Worm (Caenorhabditis elegans): ENCODE measurements around the gene srw-69.

Gene srw-69

ce11 chrV:7415780-7416428, 12.9 kb downstream of the srw-69 start, which contains the start of gene F18E3.13 (continued):
- no peak for TF ChIP-seq fkh-10 (GFP tag; optimal IDR thresholded peaks at IDR 0.05)
- peak; percentile 88 for TF ChIP-seq nhr-71 (tag; optimal IDR thresholded peaks at IDR 0.05)
- TF ChIP-seq nhr-47 (tag; optimal IDR thresholded peaks at IDR 0.05) = peak; percentile 34
- peak; percentile 43 for TF ChIP-seq C16A3.4 (tag; optimal IDR thresholded peaks at IDR 0.05)
- TF ChIP-seq unc-86 (tag; optimal IDR thresholded peaks at IDR 0.05) = no peak

ce11 chrV:7414909-7415308, 13.9 kb downstream of the srw-69 start, which contains the start of gene F18E3.12:
TSS of gene F18E3.12 (plus strand) at chrV:7414985.
- TF ChIP-seq C16A3.4 (tag; optimal IDR thresholded peaks at IDR 0.05) (no peak), lin-35 (GFP tag; optimal IDR thresholded peaks at IDR 0.05) (peak in 1 of 2 experiments; percentile 12)

DNA sequence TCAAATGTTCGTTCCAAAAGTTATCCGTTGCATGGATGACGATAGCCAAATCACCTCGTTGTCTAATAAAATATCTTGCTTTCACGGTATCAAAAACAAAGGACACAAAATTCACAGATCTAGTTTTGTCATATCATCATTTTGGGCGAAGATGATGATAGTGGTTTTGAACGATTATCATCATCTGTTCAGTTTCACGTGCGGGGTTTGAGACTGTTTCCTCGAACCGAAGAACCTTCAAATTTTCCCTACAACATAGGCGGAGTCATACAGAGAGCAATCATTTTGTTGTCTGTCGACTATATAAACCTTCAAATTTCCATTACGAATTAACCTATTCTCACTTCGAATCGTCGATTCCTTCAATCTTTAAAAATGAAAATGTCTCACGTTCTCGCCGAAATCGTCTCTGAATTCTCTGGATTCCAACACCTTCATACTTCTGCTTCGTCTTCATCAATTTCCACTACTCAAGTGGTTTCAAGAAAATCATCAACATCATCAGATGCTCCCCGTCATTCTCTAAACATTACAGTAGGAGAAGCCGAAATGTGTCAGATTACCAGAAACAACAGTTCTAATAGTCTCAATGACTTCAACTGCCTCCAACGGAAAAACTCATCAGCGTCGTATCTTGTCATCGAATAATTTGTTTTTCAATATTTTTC, 15.5 kb downstream of the srw-69 start, which contains the start of gene F18E3.11:
Gene F18E3.11, plus strand, starts transcription at position 376 of the 668 bp plus-strand sequence.
- TF ChIP-seq zag-1 (tag; optimal IDR thresholded peaks at IDR 0.05) (no peak), swsn-7 (tag; optimal IDR thresholded peaks at IDR 0.05) (no peak), nhr-90 (tag; optimal IDR thresholded peaks at IDR 0.05; ENCODE audit: poor library complexity) (no peak), blmp-1 (tag; optimal IDR thresholded peaks at IDR 0.05) (peak; percentile 67), lin-35 (GFP tag; optimal IDR thresholded peaks at IDR 0.05) (peak in 1 of 2 experiments; percentile 26), nhr-20 (tag; optimal IDR thresholded peaks at IDR 0.05) (peak; percentile 88), zip-4 (GFP tag; optimal IDR thresholded peaks at IDR 0.05) (no peak), nhr-85 (tag) (peak; percentile 90), elt-2 (tag; optimal IDR thresholded peaks at IDR 0.05) (no peak), lin-15B (tag; optimal IDR thresholded peaks at IDR 0.05) (no peak), elt-3 (tag; optimal IDR thresholded peaks at IDR 0.05) (peak in 3 of 6 experiments; percentile 31 to 88 (median 60)), nhr-237 (tag; optimal IDR thresholded peaks at IDR 0.05) (no peak), grh-1 (GFP tag; IDR thresholded peaks at IDR 0.05) (0 out of 2 replicates have a peak, but pooled peaks have one; percentile 26), skn-1 (tag; optimal IDR thresholded peaks at IDR 0.05) (peak; percentile 87), jun-1 (tag; optimal IDR thresholded peaks at IDR 0.05) (no peak), ceh-90 (tag; optimal IDR thresholded peaks at IDR 0.05) (no peak), nhr-84 (tag; optimal IDR thresholded peaks at IDR 0.05) (no peak), aha-1 (tag; optimal IDR thresholded peaks at IDR 0.05) (no peak), ceh-88 (GFP tag; IDR thresholded peaks at IDR 0.05) (no peak), rnt-1 (tag; optimal IDR thresholded peaks at IDR 0.05) (no peak), efl-3 (GFP tag; optimal IDR thresholded peaks at IDR 0.05) (no peak), dpl-1 (GFP tag; optimal IDR thresholded peaks at IDR 0.05) (no peak), snu-23 (GFP tag; optimal IDR thresholded peaks at IDR 0.05) (peak; percentile 69), pqm-1 (tag; optimal IDR thresholded peaks at IDR 0.05) (no peak), tbx-2 (tag; optimal IDR thresholded peaks at IDR 0.05) (peak; percentile 47), unc-130 (tag; optimal IDR thresholded peaks at IDR 0.05) (peak; percentile 16), unc-98 (GFP tag; IDR thresholded peaks at IDR 0.05) (no peak), C34B4.2 (tag; optimal IDR thresholded peaks at IDR 0.05) (no peak), mdl-1 (tag; optimal IDR thresholded peaks at IDR 0.05) (peak in 1 of 2 experiments; percentile 64), efl-1 (optimal IDR thresholded peaks at IDR 0.05) (no peak), efl-1 (GFP tag; optimal IDR thresholded peaks at IDR 0.05 in 1 of 2) (peak in 1 of 2 experiments; percentile 91), nhr-71 (tag; optimal IDR thresholded peaks at IDR 0.05) (peak; percentile 74), nhr-11 (tag; optimal IDR thresholded peaks at IDR 0.05) (no peak), sup-37 (GFP tag; optimal IDR thresholded peaks at IDR 0.05) (no peak), nhr-19 (GFP tag; conservative IDR thresholded peaks at IDR 0.05) (peak; percentile 86), F16B12.6 (tag; optimal IDR thresholded peaks at IDR 0.05) (no peak)

All from whole organism, L1 larva.